Fruit fly (Drosophila melanogaster) whole organism, adult: ENCODE measurements around the gene CG31769.

Source experiments
- CG11617 ChIP-seq: fragments of 200-800 bp; sonication (Bioruptor generic); optimal IDR thresholded peaks from 2 replicates; lab custom pipeline; 2017; ENCODE audit warnings: mild to moderate bottlenecking, missing biosample characterization, missing genetic modification reagents, missing genetic modification characterization
- CG12768 ChIP-seq: fragments of 200-800 bp; sonication (Bioruptor generic); optimal IDR thresholded peaks from 2 replicates; lab custom pipeline; 2017; ENCODE audit warnings: missing biosample characterization, missing genetic modification characterization, mild to moderate bottlenecking, moderate library complexity, missing genetic modification reagents
- Clk ChIP-seq: fragments of 200-800 bp; sonication (Bioruptor generic); optimal IDR thresholded peaks from 2 replicates; lab custom pipeline; 2017; ENCODE audit warnings: missing biosample characterization, missing genetic modification characterization
- Crg-1 ChIP-seq: fragments of 200-800 bp; sonication (Bioruptor generic); optimal IDR thresholded peaks from 2 replicates; lab custom pipeline; 2016; ENCODE audit warnings: missing biosample characterization, missing genetic modification characterization
- Hr96 ChIP-seq: fragments of 200-800 bp; sonication (Bioruptor generic); optimal IDR thresholded peaks from 2 replicates; lab custom pipeline; 2016; ENCODE audit warnings: missing biosample characterization, missing genetic modification characterization
- Mnt ChIP-seq: fragments of 200-800 bp; sonication (Bioruptor generic); optimal IDR thresholded peaks from 2 replicates; lab custom pipeline; 2016; ENCODE audit warnings: missing biosample characterization, mild to moderate bottlenecking, missing genetic modification characterization
- kay ChIP-seq: fragments of 200-800 bp; sonication (Bioruptor generic); peaks from one replicate; lab custom pipeline; 2016; ENCODE audit warnings: missing biosample characterization, missing genetic modification characterization, borderline replicate concordance
- ovo ChIP-seq: fragments of 200-800 bp; sonication (Bioruptor generic); optimal IDR thresholded peaks from 2 replicates; lab custom pipeline; 2016; ENCODE audit warnings: missing biosample characterization, missing genetic modification characterization
- pad ChIP-seq: fragments of 200-800 bp; sonication (Bioruptor generic); optimal IDR thresholded peaks from 3 replicates; lab custom pipeline; 2017; ENCODE audit warnings: missing biosample characterization, missing genetic modification characterization, mild to moderate bottlenecking, moderate library complexity, missing genetic modification reagents
- toe ChIP-seq: fragments of 200-800 bp; sonication (Bioruptor generic); optimal IDR thresholded peaks from 2 replicates; lab custom pipeline; 2016; ENCODE audit warnings: missing biosample characterization, missing genetic modification characterization

dm6 chr2L:14123605-14124004 is 13.1 kb upstream of the CG31769 start:
- TF ChIP-seq Mnt (GFP tag; lab: Kevin White, UChicago) (no peak), Clk (no peak), Hr96 (GFP tag; lab: Kevin White, UChicago) (no peak), pad (GFP tag; lab: Kevin White, UChicago) (no peak), Crg-1 (GFP tag; lab: Kevin White, UChicago) (no peak), kay (GFP tag; lab: Kevin White, UChicago) (no peak), CG12768 (GFP tag; lab: Kevin White, UChicago) (no peak), ovo (GFP tag; lab: Kevin White, UChicago) (no peak), CG11617 (GFP tag; lab: Kevin White, UChicago) (no peak), toe (GFP tag; lab: Kevin White, UChicago) (no peak)
